Fruit fly (Drosophila melanogaster) whole organism, prepupa: ENCODE data around the gene CG2493.

Experiments
- Blimp-1 ChIP-seq: fragments of 200-800 bp; sonication (Bioruptor generic); optimal IDR thresholded peaks from 3 replicates; lab custom pipeline; 2017; ENCODE audit warnings: missing biosample characterization, missing genetic modification characterization, mild to moderate bottlenecking, moderate library complexity, missing genetic modification reagents
- CG10631 ChIP-seq: fragments of 200-800 bp; sonication (Bioruptor generic); optimal IDR thresholded peaks from 2 replicates; lab custom pipeline; 2016; ENCODE audit warnings: missing biosample characterization, missing genetic modification characterization
- CG11902 ChIP-seq: fragments of 200-800 bp; sonication (Bioruptor generic); optimal IDR thresholded peaks from 3 replicates; lab custom pipeline; 2016; ENCODE audit warnings: missing biosample characterization, missing genetic modification characterization
- CG15336 ChIP-seq: fragments of 200-800 bp; sonication (Bioruptor generic); IDR thresholded peaks from 2 replicates; pipeline ENCODE4 v1.3.6; 2022; ENCODE audit warnings: missing biosample characterization, missing genetic modification characterization
- CG3032 ChIP-seq: fragments of 200-800 bp; optimal IDR thresholded peaks from 2 replicates; lab custom pipeline; 2019; ENCODE audit warnings: missing biosample characterization, mild to moderate bottlenecking, missing genetic modification characterization, moderate library complexity
- CG32006 ChIP-seq: fragments of 200-800 bp; sonication (Bioruptor generic); optimal IDR thresholded peaks from 3 replicates; lab custom pipeline; 2017; ENCODE audit warnings: missing biosample characterization, mild to moderate bottlenecking, missing genetic modification characterization
- CG6276 ChIP-seq: fragments of 200-800 bp; sonication (Bioruptor generic); optimal IDR thresholded peaks from 2 replicates; lab custom pipeline; 2017; ENCODE audit warnings: missing biosample characterization, mild to moderate bottlenecking, missing genetic modification characterization
- CG8119 ChIP-seq: fragments of 200-800 bp; sonication (Bioruptor generic); IDR thresholded peaks from 3 replicates; pipeline ENCODE4 v1.3.6; 2022; ENCODE audit warnings: missing biosample characterization, missing genetic modification characterization
- CG8632 ChIP-seq: fragments of 200-800 bp; sonication (Bioruptor generic); optimal IDR thresholded peaks from 3 replicates; lab custom pipeline; 2016; ENCODE audit warnings: missing biosample characterization, missing genetic modification characterization
- Eip93F ChIP-seq: fragments of 200-800 bp; sonication (Bioruptor generic); optimal IDR thresholded peaks from 2 replicates; lab custom pipeline; 2016; ENCODE audit warnings: missing biosample characterization, mild to moderate bottlenecking, missing genetic modification characterization
- Ets21C ChIP-seq: fragments of 200-800 bp; sonication (Bioruptor generic); optimal IDR thresholded peaks from 3 replicates; lab custom pipeline; 2016; ENCODE audit warnings: missing biosample characterization, missing genetic modification characterization
- OdsH ChIP-seq: fragments of 200-800 bp; sonication (Bioruptor generic); optimal IDR thresholded peaks from 3 replicates; lab custom pipeline; 2016; ENCODE audit warnings: missing biosample characterization, missing genetic modification characterization
- Sox102F ChIP-seq: fragments of 200-800 bp; sonication (Bioruptor generic); optimal IDR thresholded peaks from 2 replicates; lab custom pipeline; 2016; ENCODE audit warnings: missing biosample characterization, mild to moderate bottlenecking, missing genetic modification characterization
- esn ChIP-seq: fragments of 200-800 bp; sonication (Bioruptor generic); optimal IDR thresholded peaks from 2 replicates; lab custom pipeline; 2016; ENCODE audit warnings: missing biosample characterization, mild to moderate bottlenecking, missing genetic modification characterization, moderate library complexity

DNA sequence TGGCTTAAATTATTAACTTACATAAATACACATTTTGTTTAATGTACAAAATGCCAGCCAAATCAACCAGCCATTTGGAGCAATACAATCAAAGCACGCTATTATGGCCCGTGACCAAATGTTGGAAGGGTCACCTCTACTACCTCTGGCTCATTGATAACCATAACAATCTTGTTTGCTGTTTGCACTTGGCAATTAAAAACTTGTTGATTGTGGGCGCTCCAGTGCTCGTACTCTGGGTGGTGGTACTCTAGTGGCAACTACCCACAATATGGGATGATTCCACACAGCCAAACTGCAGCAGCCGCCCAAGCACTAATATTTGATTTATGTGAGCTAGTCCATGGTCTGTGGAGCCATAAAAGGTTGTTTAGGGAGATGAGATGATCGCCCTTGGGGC lies 32.0 kb downstream of the CG2493 start:
- TF ChIP-seq CG15336 (no peak), Blimp-1 (GFP tag; lab: Kevin White, UChicago) (no peak), CG11902 (no peak), CG8632 (no peak), CG6276 (no peak), CG8119 (GFP tag; lab: Robert Waterston, UW) (no peak), esn (GFP tag; lab: Kevin White, UChicago) (no peak), Ets21C (no peak), OdsH (GFP tag; lab: Kevin White, UChicago) (no peak), Sox102F (no peak), CG3032 (tag; lab: Kevin White, UChicago) (no peak), CG10631 (GFP tag; lab: Kevin White, UChicago) (no peak), CG32006 (GFP tag; lab: Kevin White, UChicago) (no peak), Eip93F (GFP tag; lab: Kevin White, UChicago) (no peak)
